Fruit fly (Drosophila melanogaster): Measurements from ENCODE around the gene CtsL4.
A peak's percentile ranks its signal among the peaks of the same experiment; 100 is the strongest.

The CtsL4 gene

dm6 chr2L:10375464-10376236 is 19.3 kb upstream of the CtsL4 start, which contains the start of the genes CG33303 and dpr19 (continued):
- TF ChIP-seq CG2202 (tag; optimal IDR thresholded peaks at IDR 0.05): peak; percentile 63
- TF ChIP-seq Ada2b (GFP tag; IDR thresholded peaks at IDR 0.05): peak; percentile 42

DNA sequence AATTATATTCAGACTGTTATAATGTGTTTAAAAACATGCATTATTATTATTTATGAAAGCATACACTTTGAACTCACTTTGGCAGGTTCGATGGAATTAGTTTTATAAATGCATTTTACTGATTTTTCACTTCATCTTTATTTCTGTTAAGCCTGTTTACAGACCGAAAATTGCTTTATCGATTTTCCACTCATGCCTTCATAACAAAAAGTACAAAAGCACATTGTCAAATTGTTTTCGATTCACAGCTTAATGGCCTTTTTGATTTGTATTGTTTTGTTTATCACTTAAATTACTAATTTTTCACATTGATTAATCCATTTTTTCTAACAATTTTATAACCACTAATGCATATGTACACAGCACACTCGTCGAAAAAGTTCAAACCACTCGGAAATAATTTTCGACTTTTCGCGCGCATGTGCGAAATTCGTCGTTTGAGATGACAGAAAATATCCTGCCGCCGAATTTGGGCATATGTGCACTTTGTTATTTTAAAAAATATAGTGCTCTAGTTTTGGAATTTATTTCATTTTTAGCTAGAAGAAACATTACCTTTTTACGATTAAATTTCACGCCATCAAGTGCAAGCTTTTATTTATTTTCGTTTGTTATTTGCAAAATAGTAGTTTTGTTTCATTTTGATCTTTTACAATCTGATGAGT is 17.3 kb upstream of the CtsL4 start, which contains the start of gene rho-5:
Gene rho-5 (minus strand): TSS at position 296 of the 665 bp plus-strand sequence.
- peak; percentile 7 for TF ChIP-seq MESR4 (GFP tag; optimal IDR thresholded peaks at IDR 0.05)
- peak; percentile 60 for TF ChIP-seq row (GFP tag; IDR thresholded peaks at IDR 0.05)
- peak; percentile 40 for TF ChIP-seq Sry-δ (GFP tag; optimal IDR thresholded peaks at IDR 0.05)
- peak; percentile 5 for TF ChIP-seq mam (GFP tag; optimal IDR thresholded peaks at IDR 0.05)
- TF ChIP-seq Rfx (GFP tag; IDR thresholded peaks at IDR 0.05): peak; percentile 45; the same call in 1 of the 2 replicates
- no peak for TF ChIP-seq NC2α (GFP tag; optimal IDR thresholded peaks at IDR 0.05)
- TF ChIP-seq HmgZ (tag; optimal IDR thresholded peaks at IDR 0.05): no peak
- no peak for TF ChIP-seq gcm2 (GFP tag; optimal IDR thresholded peaks at IDR 0.05)
- TF ChIP-seq CG2120 (GFP tag; optimal IDR thresholded peaks at IDR 0.05): peak; percentile 50
- TF ChIP-seq nom (GFP tag; optimal IDR thresholded peaks at IDR 0.05): no peak
- peak; percentile 6 for TF ChIP-seq pzg (GFP tag; optimal IDR thresholded peaks at IDR 0.05)
- TF ChIP-seq onecut (GFP tag; IDR thresholded peaks at IDR 0.05): peak; percentile 93
- TF ChIP-seq CG1233 (GFP tag; optimal IDR thresholded peaks at IDR 0.05): no peak
- peak; percentile 6 for TF ChIP-seq gro (GFP tag; optimal IDR thresholded peaks at IDR 0.05)
- TF ChIP-seq slbo (GFP tag; IDR thresholded peaks at IDR 0.05): peak; percentile 34; the same call in 1 of the 2 replicates
- TF ChIP-seq CG12155 (GFP tag; optimal IDR thresholded peaks at IDR 0.05): no peak
- no peak for TF ChIP-seq gem (tag; optimal IDR thresholded peaks at IDR 0.05)
- TF ChIP-seq CG10209 (GFP tag; optimal IDR thresholded peaks at IDR 0.05): no peak
- TF ChIP-seq CG7963 (GFP tag; IDR thresholded peaks at IDR 0.05; ENCODE audit: partially characterized antibody): no peak
- peak; percentile 97 for TF ChIP-seq ewg (GFP tag; optimal IDR thresholded peaks at IDR 0.05)
- peak; percentile 53 for TF ChIP-seq sens (GFP tag)
- peak; percentile 65 for TF ChIP-seq D19B (GFP tag; optimal IDR thresholded peaks at IDR 0.05)
- TF ChIP-seq lilli (GFP tag; optimal IDR thresholded peaks at IDR 0.05): peak; percentile 15
- TF ChIP-seq fu2 (GFP tag; optimal IDR thresholded peaks at IDR 0.05): no peak
- peak; percentile 8 for TF ChIP-seq BEAF-32 (GFP tag; optimal IDR thresholded peaks at IDR 0.05)
- peak; percentile 13 for TF ChIP-seq CG30020 (tag; optimal IDR thresholded peaks at IDR 0.05)
- 0 out of 2 replicates have a peak, but pooled peaks have one; percentile 28 for TF ChIP-seq CG17328 (GFP tag; IDR thresholded peaks at IDR 0.05)
- TF ChIP-seq CG3847 (GFP tag; IDR thresholded peaks at IDR 0.05): no peak

dm6 chr2L:10372297-10372696 is 15.9 kb upstream of the CtsL4 start:
- peak; percentile 18 for TF ChIP-seq CG11723 (GFP tag; optimal IDR thresholded peaks at IDR 0.05)
- TF ChIP-seq CG1603 (tag; optimal IDR thresholded peaks at IDR 0.05): peak; percentile 67
- no peak for TF ChIP-seq CG6175 (GFP tag; IDR thresholded peaks at IDR 0.05)
- TF ChIP-seq Doc3 (GFP tag; IDR thresholded peaks at IDR 0.05; ENCODE audit: partially characterized antibody): 0 out of 3 replicates have a peak, but pooled peaks have one; percentile 32
- TF ChIP-seq CG13894 (tag; optimal IDR thresholded peaks at IDR 0.05): no peak
- peak; percentile 86 for TF ChIP-seq pfk (GFP tag; optimal IDR thresholded peaks at IDR 0.05)
- TF ChIP-seq ase (GFP tag; IDR thresholded peaks at IDR 0.05): 0 out of 3 replicates have a peak, but pooled peaks have one; percentile 11
- no peak for TF ChIP-seq sob (GFP tag; IDR thresholded peaks at IDR 0.05)
- TF ChIP-seq ci (GFP tag; IDR thresholded peaks at IDR 0.05): 0 out of 3 replicates have a peak, but pooled peaks have one; percentile 33
- peak; percentile 49 for TF ChIP-seq CG30020 (tag; optimal IDR thresholded peaks at IDR 0.05)
- no peak for TF ChIP-seq ro (GFP tag; IDR thresholded peaks at IDR 0.05)
- 0 out of 3 replicates have a peak, but pooled peaks have one; percentile 35 for TF ChIP-seq CG11560 (tag; IDR thresholded peaks at IDR 0.05)
- peak; percentile 13 for TF ChIP-seq da (GFP tag; optimal IDR thresholded peaks at IDR 0.05)
- TF ChIP-seq dysf (GFP tag; IDR thresholded peaks at IDR 0.05): 0 out of 3 replicates have a peak, but pooled peaks have one; percentile 28
- TF ChIP-seq Ets97D (GFP tag; optimal IDR thresholded peaks at IDR 0.05): peak; percentile 11
- 0 out of 2 replicates have a peak, but pooled peaks have one; percentile 28 for TF ChIP-seq CG17612 (GFP tag; IDR thresholded peaks at IDR 0.05)
